Worm (Caenorhabditis elegans): Measurements from ENCODE around the gene F37B12.3.

Gene F37B12.3

DNA sequence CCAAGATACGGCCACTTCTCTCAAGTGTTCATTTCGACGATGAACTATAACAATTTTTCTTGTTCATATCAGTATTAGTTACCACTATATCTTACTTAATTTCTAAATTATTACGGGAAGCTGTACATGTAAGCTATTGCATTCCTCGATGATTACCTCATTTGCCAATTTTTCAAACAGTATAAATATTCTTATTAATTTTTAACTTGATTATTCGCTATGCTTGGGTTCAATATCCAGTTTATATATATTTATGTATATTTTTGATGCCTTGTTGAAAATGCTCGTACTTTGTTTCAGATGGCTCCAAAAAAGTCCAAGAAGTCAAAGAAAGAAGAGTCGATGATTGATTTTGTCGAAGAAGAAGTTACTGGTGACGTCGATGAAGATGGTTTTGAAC is 46.9 kb downstream of the F37B12.3 start, which contains the start of gene F44G4.1:
Gene F44G4.1 (plus strand): TSS at position 301 of the 400 bp plus-strand sequence.
- TF ChIP-seq K02D7.2 (tag; optimal IDR thresholded peaks at IDR 0.05), result no peak
- no peak for TF ChIP-seq ceh-14 (tag; optimal IDR thresholded peaks at IDR 0.05)
- TF ChIP-seq nhr-232 (tag; optimal IDR thresholded peaks at IDR 0.05), result no peak
- no peak for TF ChIP-seq pha-4 (tag; optimal IDR thresholded peaks at IDR 0.05)
- no peak for TF ChIP-seq F13H6.1 (tag; optimal IDR thresholded peaks at IDR 0.05)
- TF ChIP-seq Y22D7AL.16 (tag; optimal IDR thresholded peaks at IDR 0.05), result no peak

DNA sequence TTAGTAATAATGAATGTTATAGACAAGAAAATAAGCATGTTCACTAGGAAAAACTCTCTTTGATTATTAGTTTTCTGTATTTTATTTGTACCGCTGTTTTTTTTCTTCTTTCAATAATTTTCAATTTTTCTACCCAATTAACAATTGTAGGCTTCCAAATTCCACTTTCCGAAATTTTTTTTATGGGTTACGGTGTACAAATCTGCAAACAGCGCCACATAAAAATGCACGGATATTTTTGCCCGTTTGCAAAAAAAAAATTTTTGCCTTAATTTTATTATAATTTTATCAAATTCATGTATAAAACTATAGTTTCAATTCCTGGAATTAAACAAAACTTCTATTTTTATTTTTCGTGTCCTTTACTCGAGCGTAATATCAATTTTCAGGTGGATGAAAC is 48.4 kb downstream of the F37B12.3 start, which contains the start of gene ooc-5:
Gene ooc-5 (plus strand): TSS at position 381 of the 400 bp plus-strand sequence.
- TF ChIP-seq tbx-2 (tag; optimal IDR thresholded peaks at IDR 0.05), result no peak

DNA sequence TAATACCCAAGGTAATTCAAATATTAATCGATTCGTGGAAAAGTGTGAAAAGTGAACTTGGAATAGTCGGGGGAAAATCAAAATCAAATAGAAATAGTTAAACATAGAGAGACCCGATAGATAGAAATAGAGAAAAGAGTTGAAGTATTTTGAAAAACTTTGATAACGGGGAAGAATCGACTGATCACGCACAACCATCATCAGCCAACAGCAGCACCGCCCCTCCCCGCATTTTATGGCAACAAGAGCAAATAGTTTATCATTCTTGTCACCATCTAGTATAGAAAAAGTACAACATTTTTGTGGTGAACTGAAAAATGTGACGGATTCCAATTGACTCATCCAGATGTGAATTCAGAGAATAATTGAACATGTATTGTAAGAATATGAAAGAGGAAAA is 49.6 kb downstream of the F37B12.3 start:
- TF ChIP-seq npax-4 (tag; optimal IDR thresholded peaks at IDR 0.05), result no peak
- TF ChIP-seq pha-4 (tag; optimal IDR thresholded peaks at IDR 0.05), result no peak
- no peak for TF ChIP-seq ttx-3 (tag; optimal IDR thresholded peaks at IDR 0.05)
- TF ChIP-seq ceh-9 (tag; optimal IDR thresholded peaks at IDR 0.05), result no peak

DNA sequence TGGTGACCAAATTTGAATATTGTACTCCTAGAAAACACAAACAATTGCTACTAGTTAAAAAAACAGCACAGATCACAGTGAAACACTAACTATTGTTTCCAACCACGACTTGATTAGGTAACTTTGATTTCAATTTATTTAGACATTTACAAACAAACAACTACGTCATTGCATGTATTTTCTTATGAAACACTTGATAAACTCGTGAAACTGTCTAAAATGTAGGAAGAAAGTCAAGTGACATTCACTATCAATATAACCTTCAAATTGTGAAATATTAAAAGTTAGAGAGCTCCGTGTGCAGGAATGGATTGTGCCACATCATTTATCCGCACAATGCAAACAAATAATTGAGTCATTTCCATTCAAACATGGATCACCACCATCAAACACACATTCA is 50.9 kb downstream of the F37B12.3 start:
- TF ChIP-seq unc-3 (GFP tag; conservative IDR thresholded peaks at IDR 0.05), result no peak
- no peak for TF ChIP-seq unc-3 (tag; optimal IDR thresholded peaks at IDR 0.05)
- TF ChIP-seq hlh-13 (GFP tag; optimal IDR thresholded peaks at IDR 0.05), result no peak
- TF ChIP-seq syd-9 (tag; optimal IDR thresholded peaks at IDR 0.05), result no peak
- TF ChIP-seq ceh-22 (tag; optimal IDR thresholded peaks at IDR 0.05), result no peak
- TF ChIP-seq hlh-15 (tag; optimal IDR thresholded peaks at IDR 0.05), result no peak
